Fruit fly (Drosophila melanogaster): ENCODE results near the gene Rpt3R.

- TF ChIP-seq NC2β (GFP tag; optimal IDR thresholded peaks at IDR 0.05) (no peak), CG11696 (GFP tag; IDR thresholded peaks at IDR 0.05) (no peak)
Observed at dm6 chr3R:9740713-9741112, 15.6 kb downstream of the Rpt3R start, which contains the start of gene Pnn.
